Fruit fly (Drosophila melanogaster) whole organism, prepupa: Measurements from ENCODE around the gene vas.

ENCODE experiments used
- CG15336 ChIP-seq: fragments of 200-800 bp; sonication (Bioruptor generic); IDR thresholded peaks from 2 replicates; pipeline ENCODE4 v1.3.6; 2022; ENCODE audit warnings: missing biosample characterization, missing genetic modification characterization
- CG34406 ChIP-seq: fragments of 200-800 bp; sonication (Bioruptor generic); optimal IDR thresholded peaks from 3 replicates; lab custom pipeline; 2016; ENCODE audit warnings: missing biosample characterization, missing genetic modification characterization
- CG6163 ChIP-seq: fragments of 200-800 bp; sonication (Bioruptor generic); IDR thresholded peaks from 3 replicates; pipeline ENCODE4 v1.3.6; 2022; ENCODE audit warnings: missing biosample characterization, missing genetic modification characterization
- CG6808 ChIP-seq: fragments of 200-800 bp; sonication (Bioruptor generic); optimal IDR thresholded peaks from 3 replicates; lab custom pipeline; 2017; ENCODE audit warnings: missing biosample characterization, missing genetic modification characterization, mild to moderate bottlenecking, moderate library complexity, missing genetic modification reagents
- achi ChIP-seq: fragments of 200-800 bp; sonication (Bioruptor generic); optimal IDR thresholded peaks from 3 replicates; lab custom pipeline; 2016; ENCODE audit warnings: missing biosample characterization, missing genetic modification characterization
- lz ChIP-seq: fragments of 200-800 bp; sonication (Bioruptor generic); optimal IDR thresholded peaks from 3 replicates; lab custom pipeline; 2016; ENCODE audit warnings: missing biosample characterization, missing genetic modification characterization
- salr ChIP-seq, 2 experiments: fragments of 200-800 bp; sonication (Bioruptor generic); optimal IDR thresholded peaks; 3 replicates each; lab custom pipeline; 2016 to 2018; ENCODE audit warnings: missing biosample characterization in 2 of 2, missing genetic modification characterization in 2 of 2, mild to moderate bottlenecking in 1 of 2
- topi ChIP-seq: fragments of 200-800 bp; sonication (Bioruptor generic); optimal IDR thresholded peaks from 3 replicates; lab custom pipeline; 2016; ENCODE audit warnings: missing biosample characterization, missing genetic modification characterization

DNA sequence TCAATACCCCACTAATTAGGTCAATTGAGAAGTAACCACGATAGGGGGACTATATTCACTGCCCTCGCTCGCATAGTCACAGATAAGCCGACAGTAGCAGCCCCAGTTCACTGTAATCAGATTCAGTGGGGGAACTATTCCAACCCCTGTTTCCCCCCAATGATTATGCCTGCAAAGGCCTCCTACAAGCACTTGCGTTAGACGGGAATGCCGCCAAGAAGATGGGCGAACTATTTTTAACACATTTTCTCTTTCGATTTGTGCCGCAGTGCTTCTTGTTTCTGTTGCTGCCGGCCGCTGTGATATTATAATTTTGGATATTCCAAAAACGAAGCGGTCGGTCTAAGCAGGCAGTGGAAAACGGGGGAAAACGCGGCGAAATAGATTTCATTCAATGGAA is 4.2 kb downstream of the vas start:
- no peak for TF ChIP-seq salr (GFP tag; optimal IDR thresholded peaks at IDR 0.05; lab: Kevin White, UChicago)
- no peak for TF ChIP-seq topi
- no peak for TF ChIP-seq lz
- TF ChIP-seq CG6808 (GFP tag; lab: Kevin White, UChicago) = no peak
- TF ChIP-seq CG15336 (GFP tag; lab: Robert Waterston, UW) = no peak
- no peak for TF ChIP-seq achi (GFP tag; lab: Kevin White, UChicago)
- TF ChIP-seq CG34406 (GFP tag; lab: Kevin White, UChicago) = no peak
- TF ChIP-seq CG6163 (GFP tag; lab: Robert Waterston, UW) = no peak
